Worm (Caenorhabditis elegans) whole organism, young adult: ENCODE measurements around the gene Y17G7B.18.

ENCODE experiments used
- B0035.1 ChIP-seq: sonication (generic microtip); optimal IDR thresholded peaks from 2 replicates; lab custom pipeline; 2016; ENCODE audit warnings: missing genetic modification characterization, mild to moderate bottlenecking, missing compliant biosample characterization, missing genotype, missing genetic modification reagents
- C06A6.2 ChIP-seq: fragments of 200-800 bp; sonication (Bioruptor generic); conservative IDR thresholded peaks from 2 replicates; pipeline ENCODE4 v1.3.6; 2022; ENCODE audit warnings: missing genetic modification characterization, missing compliant biosample characterization
- F23B12.7 ChIP-seq: sonication (generic microtip); optimal IDR thresholded peaks from 2 replicates; lab custom pipeline; 2017; ENCODE audit warnings: missing genetic modification characterization, mild to moderate bottlenecking, missing compliant biosample characterization, antibody characterized with exemption, moderate library complexity; ENCODE audit not compliant: insufficient read depth
- F33H1.4 ChIP-seq: fragments of 200-800 bp; sonication (Bioruptor generic); IDR thresholded peaks from 2 replicates; pipeline ENCODE4 v1.3.6; 2022; ENCODE audit warnings: missing genetic modification reagents, missing genetic modification characterization, missing compliant biosample characterization
- F49E8.2 ChIP-seq: sonication (generic microtip); optimal IDR thresholded peaks from 3 replicates; lab custom pipeline; 2017; ENCODE audit warnings: missing genetic modification characterization, mild to moderate bottlenecking, missing compliant biosample characterization, antibody characterized with exemption, moderate library complexity; ENCODE audit not compliant: insufficient read depth
- T26A5.8 ChIP-seq: sonication (generic microtip); optimal IDR thresholded peaks from 2 replicates; lab custom pipeline; 2016; ENCODE audit warnings: missing genetic modification characterization, missing compliant biosample characterization
- Y53F4B.3 ChIP-seq: fragments of 200-800 bp; sonication (Bioruptor generic); IDR thresholded peaks from 2 replicates; pipeline ENCODE4 v1.3.6; 2022; ENCODE audit warnings: missing genetic modification reagents, missing genetic modification characterization, missing compliant biosample characterization
- Y53G8AR.9 ChIP-seq: fragments of 200-800 bp; sonication (Bioruptor generic); conservative IDR thresholded peaks from 2 replicates; pipeline ENCODE4 v1.3.6; 2022; ENCODE audit warnings: missing genetic modification reagents, missing genetic modification characterization, missing compliant biosample characterization
- Y95B8A.8 ChIP-seq: fragments of 200-800 bp; sonication (Bioruptor generic); IDR thresholded peaks from 2 replicates; pipeline ENCODE4 v1.3.6; 2022; ENCODE audit warnings: missing genetic modification reagents, missing genetic modification characterization, missing compliant biosample characterization
- ZK185.1 ChIP-seq: sonication (generic microtip); optimal IDR thresholded peaks from 2 replicates; lab custom pipeline; 2016; ENCODE audit warnings: mild to moderate bottlenecking, missing genetic modification characterization, missing compliant biosample characterization; ENCODE audit not compliant: poor library complexity, severe bottlenecking
- athp-1 ChIP-seq: sonication (generic microtip); optimal IDR thresholded peaks from 2 replicates; lab custom pipeline; 2017; ENCODE audit warnings: mild to moderate bottlenecking, missing genetic modification characterization, missing compliant biosample characterization
- attf-5 ChIP-seq: fragments of 200-800 bp; sonication (Bioruptor generic); optimal IDR thresholded peaks from 2 replicates; lab custom pipeline; 2018; ENCODE audit warnings: mild to moderate bottlenecking, missing genetic modification characterization, missing compliant biosample characterization
- ccch-3 ChIP-seq: fragments of 200-800 bp; sonication (Bioruptor generic); optimal IDR thresholded peaks from 2 replicates; lab custom pipeline; 2018; ENCODE audit warnings: mild to moderate bottlenecking, missing genetic modification characterization, missing compliant biosample characterization
- cebp-1 ChIP-seq, 2 experiments: fragments of 200-800 bp in 1 of 2; sonication (Bioruptor generic) in 1 of 2; sonication (generic microtip) in 1 of 2; IDR thresholded peaks in 1 of 2; optimal IDR thresholded peaks in 1 of 2; 2 replicates each; pipeline versions ENCODE4 v1.3.6 to Lab custom; 2017 to 2022; ENCODE audit warnings: missing compliant biosample characterization in 2 of 2, missing genetic modification characterization in 2 of 2, mild to moderate bottlenecking in 1 of 2, missing genetic modification reagents in 1 of 2, moderate library complexity in 1 of 2
- die-1 ChIP-seq: sonication (generic microtip); optimal IDR thresholded peaks from 2 replicates; lab custom pipeline; 2016; ENCODE audit warnings: missing genotype, mild to moderate bottlenecking, missing genetic modification characterization, missing compliant biosample characterization
- dox-1 ChIP-seq: fragments of 200-800 bp; sonication (Bioruptor generic); IDR thresholded peaks from 2 replicates; pipeline ENCODE4 v1.3.6; 2022; ENCODE audit warnings: missing genetic modification reagents, missing genetic modification characterization, missing compliant biosample characterization
- dpff-1 ChIP-seq: sonication (generic microtip); optimal IDR thresholded peaks from 2 replicates; lab custom pipeline; 2017; ENCODE audit warnings: mild to moderate bottlenecking, missing genetic modification characterization, missing compliant biosample characterization
- dpl-1 ChIP-seq: fragments of 150-350 bp; optimal IDR thresholded peaks from 2 replicates; lab custom pipeline; 2014; ENCODE audit warnings: missing biosample characterization, missing genetic modification reagents, missing genetic modification characterization
- efl-1 ChIP-seq: fragments of 150-350 bp; optimal IDR thresholded peaks from 2 replicates; lab custom pipeline; 2014; ENCODE audit warnings: missing biosample characterization, missing genetic modification reagents, missing genetic modification characterization
- egrh-3 ChIP-seq: fragments of 200-800 bp; sonication (Bioruptor generic); IDR thresholded peaks from 2 replicates; pipeline ENCODE4 v1.3.6; 2022; ENCODE audit warnings: missing genetic modification reagents, missing genetic modification characterization, missing compliant biosample characterization
- fkh-3 ChIP-seq: sonication (generic microtip); optimal IDR thresholded peaks from 2 replicates; lab custom pipeline; 2016; ENCODE audit warnings: mild to moderate bottlenecking, missing genetic modification characterization, missing compliant biosample characterization
- gei-17 ChIP-seq: fragments of 200-800 bp; sonication (Bioruptor generic); optimal IDR thresholded peaks from 2 replicates; lab custom pipeline; 2018; ENCODE audit warnings: mild to moderate bottlenecking, missing genetic modification characterization, missing compliant biosample characterization
- hmg-1.2 ChIP-seq: fragments of 200-800 bp; sonication (Bioruptor generic); IDR thresholded peaks from 2 replicates; pipeline ENCODE4 v1.3.6; 2022; ENCODE audit warnings: missing genetic modification reagents, missing genetic modification characterization, missing compliant biosample characterization
- hsf-1 ChIP-seq: fragments of 200-800 bp; sonication (Bioruptor generic); IDR thresholded peaks from 2 replicates; pipeline ENCODE4 v1.3.6; 2022; ENCODE audit warnings: missing genetic modification reagents, missing genetic modification characterization, missing compliant biosample characterization
- lag-1 ChIP-seq: fragments of 200-800 bp; sonication (Bioruptor generic); IDR thresholded peaks from 2 replicates; pipeline ENCODE4 v1.3.6; 2022; ENCODE audit warnings: missing genetic modification reagents, missing genetic modification characterization, missing compliant biosample characterization
- let-607 ChIP-seq, 2 experiments: fragments of 200-800 bp in 1 of 2; sonication (Bioruptor generic) in 1 of 2; sonication (generic microtip) in 1 of 2; optimal IDR thresholded peaks; 2 replicates each; lab custom pipeline; 2016 to 2018; ENCODE audit warnings: mild to moderate bottlenecking in 2 of 2, missing compliant biosample characterization in 2 of 2, missing genetic modification characterization in 2 of 2, moderate library complexity in 2 of 2, missing genotype in 1 of 2
- lin-26 ChIP-seq: fragments of 200-800 bp; sonication (Bioruptor generic); IDR thresholded peaks from 2 replicates; pipeline ENCODE4 v1.3.6; 2022; ENCODE audit warnings: missing genetic modification reagents, missing genetic modification characterization, missing compliant biosample characterization
- lin-35 ChIP-seq, 3 experiments: fragments of 150-350 bp in 2 of 3; sonication (generic microtip) in 1 of 3; optimal IDR thresholded peaks; 2 replicates each; lab custom pipeline; 2014 to 2018; ENCODE audit warnings: missing biosample characterization in 3 of 3, missing genetic modification characterization in 3 of 3, missing genetic modification reagents in 3 of 3
- lin-40 ChIP-seq: sonication (generic microtip); optimal IDR thresholded peaks from 2 replicates; lab custom pipeline; 2016; ENCODE audit warnings: missing genetic modification characterization, mild to moderate bottlenecking, missing compliant biosample characterization, missing genotype, missing genetic modification reagents
- lin-54 ChIP-seq: fragments of 200-800 bp; sonication (Bioruptor generic); optimal IDR thresholded peaks from 2 replicates; lab custom pipeline; 2018; ENCODE audit warnings: mild to moderate bottlenecking, missing genetic modification characterization, missing compliant biosample characterization
- lsl-1 ChIP-seq: fragments of 200-800 bp; sonication (Bioruptor generic); optimal IDR thresholded peaks from 2 replicates; lab custom pipeline; 2018; ENCODE audit warnings: mild to moderate bottlenecking, missing genetic modification characterization, moderate library complexity, missing compliant biosample characterization
- lsy-27 ChIP-seq: sonication (generic microtip); optimal IDR thresholded peaks from 2 replicates; lab custom pipeline; 2017; ENCODE audit warnings: missing genetic modification characterization, mild to moderate bottlenecking, missing compliant biosample characterization, antibody characterized with exemption, missing genotype, borderline replicate concordance; ENCODE audit not compliant: insufficient read depth
- madf-3 ChIP-seq: fragments of 200-800 bp; sonication (Bioruptor generic); IDR thresholded peaks from 2 replicates; pipeline ENCODE4 v1.3.6; 2022; ENCODE audit warnings: missing genetic modification reagents, missing genetic modification characterization, missing compliant biosample characterization
- madf-6 ChIP-seq: fragments of 200-800 bp; sonication (Bioruptor generic); IDR thresholded peaks from 2 replicates; pipeline ENCODE4 v1.3.6; 2022; ENCODE audit warnings: missing genetic modification reagents, missing genetic modification characterization, missing compliant biosample characterization
- mcd-1 ChIP-seq: fragments of 200-800 bp; sonication (Bioruptor generic); IDR thresholded peaks from 2 replicates; pipeline ENCODE4 v1.3.6; 2022; ENCODE audit warnings: missing genetic modification reagents, missing genetic modification characterization, missing compliant biosample characterization
- nfya-2 ChIP-seq: fragments of 200-800 bp; sonication (Bioruptor generic); IDR thresholded peaks from 2 replicates; pipeline ENCODE4 v1.3.6; 2022; ENCODE audit warnings: missing genetic modification reagents, missing genetic modification characterization, missing compliant biosample characterization
- nhr-80 ChIP-seq: sonication (generic microtip); optimal IDR thresholded peaks from 2 replicates; lab custom pipeline; 2016; ENCODE audit warnings: missing genetic modification characterization, missing compliant biosample characterization
- nhr-90 ChIP-seq: sonication (generic microtip); optimal IDR thresholded peaks from 2 replicates; lab custom pipeline; 2016; ENCODE audit warnings: missing genotype, mild to moderate bottlenecking, missing genetic modification characterization, missing compliant biosample characterization
- pbrm-1 ChIP-seq: fragments of 200-800 bp; sonication (Bioruptor generic); IDR thresholded peaks from 2 replicates; pipeline ENCODE4 v1.3.6; 2022; ENCODE audit warnings: missing genetic modification reagents, missing genetic modification characterization, missing compliant biosample characterization
- rpc-1 ChIP-seq, 2 experiments: fragments of 150-350 bp in 1 of 2; sonication (generic microtip) in 1 of 2; optimal IDR thresholded peaks; 2 replicates each; lab custom pipeline; 2014 to 2018; ENCODE audit warnings: missing biosample characterization in 1 of 2, missing genetic modification characterization in 1 of 2, missing genetic modification reagents in 1 of 2, missing genotype in 1 of 2
- sdz-38 ChIP-seq: sonication (generic microtip); optimal IDR thresholded peaks from 2 replicates; lab custom pipeline; 2016; ENCODE audit warnings: missing genotype, missing genetic modification characterization, missing compliant biosample characterization
- sea-2 ChIP-seq: fragments of 200-800 bp; sonication (Bioruptor generic); IDR thresholded peaks from 2 replicates; pipeline ENCODE4 v1.3.6; 2022; ENCODE audit warnings: missing genetic modification characterization, missing compliant biosample characterization
- snpc-4 ChIP-seq, 5 experiments: fragments of 150-350 bp in 1 of 5; sonication (generic microtip) in 4 of 5; optimal IDR thresholded peaks; 2 replicates each; lab custom pipeline; 2014 to 2018; ENCODE audit warnings: missing genetic modification characterization in 5 of 5, missing biosample characterization in 3 of 5, antibody characterized with exemption in 2 of 5, mild to moderate bottlenecking in 2 of 5, missing compliant biosample characterization in 2 of 5, missing genotype in 2 of 5, moderate library complexity in 2 of 5, missing genetic modification reagents in 1 of 5
- tbp1 ChIP-seq: fragments of 200-800 bp; sonication (Bioruptor generic); optimal IDR thresholded peaks from 2 replicates; lab custom pipeline; 2018; ENCODE audit warnings: mild to moderate bottlenecking, missing genetic modification characterization, missing compliant biosample characterization
- zfh-2 ChIP-seq: fragments of 200-800 bp; sonication (Bioruptor generic); conservative IDR thresholded peaks from 2 replicates; pipeline ENCODE4 v1.3.6; 2022; ENCODE audit warnings: missing genetic modification reagents, missing genetic modification characterization, missing compliant biosample characterization
- ztf-22 ChIP-seq: fragments of 200-800 bp; sonication (Bioruptor generic); optimal IDR thresholded peaks from 2 replicates; lab custom pipeline; 2018; ENCODE audit warnings: mild to moderate bottlenecking, missing genetic modification characterization, moderate library complexity, missing compliant biosample characterization

The Y17G7B.18 gene

ce11 chrII:12107840-12108239 is at the start of gene Y17G7B.18:
TSS of gene Y17G7B.18 (minus strand) at chrII:12107857.
- TF ChIP-seq cebp-1 (GFP tag; IDR thresholded peaks at IDR 0.05; lab: Robert Waterston, UW): peak; percentile 37; the same call in 1 of the 2 replicates
- peak; percentile 94 for TF ChIP-seq cebp-1 (tag; optimal IDR thresholded peaks at IDR 0.05; lab: Kevin White, UChicago)
- TF ChIP-seq lin-35 (GFP tag; optimal IDR thresholded peaks at IDR 0.05; lab: Kevin White, UChicago): peak; percentile 2 to 93 (median 75)
- peak; percentile 84 for TF ChIP-seq efl-1
- no peak for TF ChIP-seq lag-1 (GFP tag; lab: Robert Waterston, UW)
- no peak for TF ChIP-seq T26A5.8 (tag; lab: Kevin White, UChicago)
- no peak for TF ChIP-seq B0035.1 (tag; lab: Kevin White, UChicago)
- no peak for TF ChIP-seq sea-2 (GFP tag; lab: Robert Waterston, UW)
- TF ChIP-seq Y53G8AR.9: no peak
- no peak for TF ChIP-seq die-1
- TF ChIP-seq hsf-1 (GFP tag; lab: Robert Waterston, UW): 0 out of 2 replicates have a peak, but pooled peaks have one; percentile 17
- TF ChIP-seq dpl-1 (GFP tag; lab: Kevin White, UChicago): peak; percentile 85
- no peak for TF ChIP-seq fkh-3 (tag; lab: Kevin White, UChicago)
- TF ChIP-seq gei-17 (GFP tag; lab: Kevin White, UChicago): no peak
- TF ChIP-seq lin-40 (tag; lab: Kevin White, UChicago): peak; percentile 42
- TF ChIP-seq pbrm-1 (GFP tag; lab: Robert Waterston, UW): peak; percentile 19; the same call in 1 of the 2 replicates
- TF ChIP-seq ztf-22 (GFP tag; lab: Kevin White, UChicago): no peak
- TF ChIP-seq lsl-1 (GFP tag; lab: Kevin White, UChicago): peak; percentile 34
- no peak for TF ChIP-seq nhr-90 (tag; lab: Kevin White, UChicago)
- no peak for TF ChIP-seq nhr-80 (tag; lab: Kevin White, UChicago)
- no peak for TF ChIP-seq egrh-3 (GFP tag; lab: Robert Waterston, UW)
- TF ChIP-seq F49E8.2 (tag; lab: Kevin White, UChicago): no peak
- no peak for TF ChIP-seq let-607 (tag; optimal IDR thresholded peaks at IDR 0.05; lab: Kevin White, UChicago)
- peak; percentile 97 for TF ChIP-seq mcd-1 (GFP tag; lab: Robert Waterston, UW)
- no peak for TF ChIP-seq Y53F4B.3
- TF ChIP-seq dpff-1: no peak
- TF ChIP-seq sdz-38 (tag; lab: Kevin White, UChicago): no peak
- no peak for TF ChIP-seq nfya-2 (GFP tag; lab: Robert Waterston, UW)
- TF ChIP-seq dox-1: peak; percentile 32; the same call in 1 of the 2 replicates
- peak; percentile 38 for TF ChIP-seq F33H1.4 (GFP tag; lab: Robert Waterston, UW)
- peak; percentile 76 for TF ChIP-seq attf-5 (GFP tag; lab: Kevin White, UChicago)
- no peak for TF ChIP-seq madf-3
- TF ChIP-seq lin-54 (GFP tag; lab: Kevin White, UChicago): peak; percentile 90
- no peak for TF ChIP-seq ZK185.1 (tag; lab: Kevin White, UChicago)
- TF ChIP-seq F23B12.7 (tag; lab: Kevin White, UChicago): peak; percentile 21
- TF ChIP-seq madf-6 (GFP tag; lab: Robert Waterston, UW): 0 out of 2 replicates have a peak, but pooled peaks have one; percentile 35
- no peak for TF ChIP-seq athp-1
- no peak for TF ChIP-seq C06A6.2 (GFP tag; lab: Robert Waterston, UW)
- no peak for TF ChIP-seq snpc-4 (GFP tag; optimal IDR thresholded peaks at IDR 0.05; lab: Kevin White, UChicago)
- TF ChIP-seq snpc-4 (tag; optimal IDR thresholded peaks at IDR 0.05; lab: Kevin White, UChicago): no peak
- TF ChIP-seq ccch-3 (GFP tag; lab: Kevin White, UChicago): no peak
- TF ChIP-seq lin-26 (GFP tag; lab: Robert Waterston, UW): no peak
- no peak for TF ChIP-seq lsy-27 (tag; lab: Kevin White, UChicago)
- 0 out of 2 replicates have a peak, but pooled peaks have one; percentile 2 for TF ChIP-seq zfh-2 (GFP tag; lab: Robert Waterston, UW)
- peak; percentile 11; the same call in 1 of the 2 replicates for TF ChIP-seq hmg-1.2 (GFP tag; lab: Robert Waterston, UW)
- no peak for TF ChIP-seq Y95B8A.8 (GFP tag; lab: Robert Waterston, UW)
- TF ChIP-seq rpc-1 (optimal IDR thresholded peaks at IDR 0.05; lab: Kevin White, UChicago): no peak
- TF ChIP-seq rpc-1 (tag; optimal IDR thresholded peaks at IDR 0.05; lab: Kevin White, UChicago): no peak
- no peak for TF ChIP-seq tbp1
